Worm (Caenorhabditis elegans): ENCODE measurements around the gene fbxa-160.
"Not testable (repeated sequence)": the region's sequence is repeated elsewhere in the genome, so short reads cannot be mapped to it uniquely, and the experiment has no call there.

The fbxa-160 gene

ce11 chrII:1624572-1624971 lies at the start of gene fbxa-160:
fbxa-160 (minus strand) TSS chrII:1624672.
- no peak for TF ChIP-seq unc-62 (GFP tag; optimal IDR thresholded peaks at IDR 0.05)

ce11 chrII:1672673-1673072 lies 48.2 kb upstream of the fbxa-160 start:
- no peak for TF ChIP-seq unc-62 (GFP tag; optimal IDR thresholded peaks at IDR 0.05)

- TF ChIP-seq unc-62 (GFP tag; optimal IDR thresholded peaks at IDR 0.05): no peak
These were observed 46.5 kb upstream of the fbxa-160 start for ce11 chrII:1670985-1671384.

ce11 chrII:1670260-1670879 lies 45.9 kb upstream of the fbxa-160 start, which contains the start of gene nhx-6:
nhx-6 (plus strand) TSS chrII:1670829.
- TF ChIP-seq unc-62 (GFP tag; optimal IDR thresholded peaks at IDR 0.05): no peak

ce11 chrII:1668913-1669312 lies 44.4 kb upstream of the fbxa-160 start, which contains the start of gene srw-97:
srw-97 (minus strand) TSS chrII:1669013.
- TF ChIP-seq unc-62 (GFP tag; optimal IDR thresholded peaks at IDR 0.05): no peak

ce11 chrII:1666025-1666424 lies 41.6 kb upstream of the fbxa-160 start, which contains the start of gene srlf-29:
srlf-29 (plus strand) TSS chrII:1666325.
- TF ChIP-seq unc-62 (GFP tag; optimal IDR thresholded peaks at IDR 0.05): no peak

- TF ChIP-seq unc-62 (GFP tag; optimal IDR thresholded peaks at IDR 0.05): no peak
These were observed 39.0 kb upstream of the fbxa-160 start, which contains the start of gene duxl-1 for ce11 chrII:1663516-1663915. duxl-1 (plus strand) TSS chrII:1663699.

ce11 chrII:1662881-1663280 lies 38.4 kb upstream of the fbxa-160 start, which contains the start of gene ZC204.14:
ZC204.14 (minus strand) TSS chrII:1662949.
- TF ChIP-seq unc-62 (GFP tag; optimal IDR thresholded peaks at IDR 0.05): no peak

ce11 chrII:1660888-1661287 lies 36.4 kb upstream of the fbxa-160 start, which contains the start of gene ZC204.13:
ZC204.13 (minus strand) TSS chrII:1660988.
- TF ChIP-seq unc-62 (GFP tag; optimal IDR thresholded peaks at IDR 0.05): not testable (repeated sequence)

- TF ChIP-seq unc-62 (GFP tag; optimal IDR thresholded peaks at IDR 0.05): no peak
These were observed 32.7 kb upstream of the fbxa-160 start, which contains the start of gene ZC204.12 for ce11 chrII:1657202-1657601. ZC204.12 (minus strand) TSS chrII:1657302.

ce11 chrII:1654917-1655316 lies 30.4 kb upstream of the fbxa-160 start, which contains the start of gene btb-12:
btb-12 (plus strand) TSS chrII:1655217.
- no peak for TF ChIP-seq unc-62 (GFP tag; optimal IDR thresholded peaks at IDR 0.05)

- TF ChIP-seq unc-62 (GFP tag; optimal IDR thresholded peaks at IDR 0.05): no peak
These were observed 28.9 kb upstream of the fbxa-160 start, which contains the start of gene fbxb-15 for ce11 chrII:1653397-1653796. fbxb-15 (minus strand) TSS chrII:1653497.

- TF ChIP-seq unc-62 (GFP tag; optimal IDR thresholded peaks at IDR 0.05): no peak
These were observed 27.3 kb upstream of the fbxa-160 start, which contains the start of gene fbxb-16 for ce11 chrII:1651804-1652203. fbxb-16 (minus strand) TSS chrII:1651904.

- TF ChIP-seq unc-62 (GFP tag; optimal IDR thresholded peaks at IDR 0.05): no peak
These were observed 26.0 kb upstream of the fbxa-160 start, which contains the start of gene fbxb-20 for ce11 chrII:1650502-1650901. fbxb-20 (minus strand) TSS chrII:1650602.

- no peak for TF ChIP-seq unc-62 (GFP tag; optimal IDR thresholded peaks at IDR 0.05)
These were observed 24.3 kb upstream of the fbxa-160 start, which contains the start of gene fbxb-21 for ce11 chrII:1648768-1649167. fbxb-21 (minus strand) TSS chrII:1648868.

- no peak for TF ChIP-seq unc-62 (GFP tag; optimal IDR thresholded peaks at IDR 0.05)
These were observed 21.7 kb upstream of the fbxa-160 start, which contains the start of gene ZC204.17 for ce11 chrII:1646199-1646598. ZC204.17 (minus strand) TSS chrII:1646299.

- no peak for TF ChIP-seq unc-62 (GFP tag; optimal IDR thresholded peaks at IDR 0.05)
These were observed 20.4 kb upstream of the fbxa-160 start, which contains the start of gene ZC204.6 for ce11 chrII:1644777-1645348. ZC204.6 (minus strand) TSS chrII:1644827.
